Fruit fly (Drosophila melanogaster) whole organism, embryonic: ENCODE results near the gene eIF3d1.

ENCODE experiments used
- Atf3 ChIP-seq: fragments of 200-800 bp; sonication (Bioruptor generic); optimal IDR thresholded peaks from 3 replicates; lab custom pipeline; 2016; ENCODE audit warnings: missing biosample characterization, missing genetic modification characterization
- BEAF-32 ChIP-seq: fragments of 200-800 bp; sonication (Bioruptor generic); optimal IDR thresholded peaks from 3 replicates; lab custom pipeline; 2017; ENCODE audit warnings: missing biosample characterization, missing genetic modification characterization, mild to moderate bottlenecking, moderate library complexity, missing genetic modification reagents
- Bdp1 ChIP-seq: fragments of 200-800 bp; sonication (Bioruptor generic); optimal IDR thresholded peaks from 3 replicates; lab custom pipeline; 2016; ENCODE audit warnings: missing biosample characterization, missing genetic modification characterization
- CG11696 ChIP-seq: fragments of 200-800 bp; sonication (Bioruptor generic); IDR thresholded peaks from 2 replicates; pipeline ENCODE4 v1.3.6; 2022; ENCODE audit warnings: missing biosample characterization, missing genetic modification characterization
- CG13287 ChIP-seq: fragments of 200-800 bp; sonication (Bioruptor generic); IDR thresholded peaks from 2 replicates; pipeline ENCODE4 v1.3.6; 2022; ENCODE audit warnings: missing biosample characterization, missing genetic modification characterization; ENCODE audit not compliant: partially characterized antibody
- CG13894 ChIP-seq: fragments of 200-800 bp; sonication (Bioruptor generic); optimal IDR thresholded peaks from 3 replicates; lab custom pipeline; 2018; ENCODE audit warnings: missing biosample characterization, mild to moderate bottlenecking, missing genetic modification characterization, moderate library complexity
- CG14441 ChIP-seq: fragments of 200-800 bp; sonication (Bioruptor generic); IDR thresholded peaks from 2 replicates; pipeline ENCODE4 v1.3.6; 2022; ENCODE audit warnings: missing biosample characterization, missing genetic modification characterization
- CG1603 ChIP-seq: fragments of 200-800 bp; sonication (Bioruptor generic); optimal IDR thresholded peaks from 2 replicates; lab custom pipeline; 2019; ENCODE audit warnings: missing biosample characterization, mild to moderate bottlenecking, missing genetic modification characterization, moderate library complexity
- CG16813 ChIP-seq: fragments of 200-800 bp; sonication (Bioruptor generic); IDR thresholded peaks from 3 replicates; pipeline ENCODE4 v1.3.6; 2022; ENCODE audit warnings: missing biosample characterization, missing genetic modification characterization; ENCODE audit not compliant: partially characterized antibody
- CG16815 ChIP-seq: fragments of 200-800 bp; sonication (Bioruptor generic); optimal IDR thresholded peaks from 3 replicates; lab custom pipeline; 2017; ENCODE audit warnings: missing biosample characterization, mild to moderate bottlenecking, missing genetic modification characterization
- CG17359 ChIP-seq: fragments of 200-800 bp; sonication (Bioruptor generic); optimal IDR thresholded peaks from 3 replicates; lab custom pipeline; 2018; ENCODE audit warnings: missing biosample characterization, mild to moderate bottlenecking, missing genetic modification characterization, moderate library complexity
- CG18476 ChIP-seq: fragments of 200-800 bp; sonication (Bioruptor generic); optimal IDR thresholded peaks from 2 replicates; lab custom pipeline; 2016; ENCODE audit warnings: missing biosample characterization, mild to moderate bottlenecking, missing genetic modification characterization
- CG32532 ChIP-seq: fragments of 200-800 bp; sonication (Bioruptor generic); IDR thresholded peaks from 2 replicates; pipeline ENCODE4 v1.3.6; 2022; ENCODE audit warnings: missing biosample characterization, missing genetic modification characterization
- CG4282 ChIP-seq: fragments of 200-800 bp; sonication (Bioruptor generic); optimal IDR thresholded peaks from 2 replicates; lab custom pipeline; 2016; ENCODE audit warnings: missing biosample characterization, missing genetic modification characterization
- CG4854 ChIP-seq: fragments of 200-800 bp; sonication (Bioruptor generic); optimal IDR thresholded peaks from 2 replicates; lab custom pipeline; 2016; ENCODE audit warnings: missing biosample characterization, missing genetic modification characterization, inconsistent platforms
- CG7372 ChIP-seq: fragments of 200-800 bp; sonication (Bioruptor generic); IDR thresholded peaks from 2 replicates; pipeline ENCODE4 v1.3.6; 2022; ENCODE audit warnings: missing biosample characterization, missing genetic modification characterization
- CG7786 ChIP-seq: fragments of 200-800 bp; sonication (Bioruptor generic); optimal IDR thresholded peaks from 2 replicates; lab custom pipeline; 2016; ENCODE audit warnings: missing biosample characterization, missing genetic modification characterization
- CG8359 ChIP-seq: fragments of 200-800 bp; sonication (Bioruptor generic); optimal IDR thresholded peaks from 2 replicates; lab custom pipeline; 2017; ENCODE audit warnings: missing biosample characterization, mild to moderate bottlenecking, missing genetic modification characterization, borderline replicate concordance
- CTCF ChIP-seq: fragments of 200-800 bp; sonication (Bioruptor generic); optimal IDR thresholded peaks from 2 replicates; lab custom pipeline; 2017; ENCODE audit warnings: missing biosample characterization, mild to moderate bottlenecking, missing genetic modification characterization, moderate library complexity
- CoRest ChIP-seq: fragments of 200-800 bp; sonication (Bioruptor generic); optimal IDR thresholded peaks from 3 replicates; lab custom pipeline; 2018; ENCODE audit warnings: missing biosample characterization, mild to moderate bottlenecking, missing genetic modification characterization, moderate library complexity
- Deaf1 ChIP-seq: fragments of 200-800 bp; optimal IDR thresholded peaks from 3 replicates; lab custom pipeline; 2019; ENCODE audit warnings: missing biosample characterization, mild to moderate bottlenecking, missing genetic modification characterization, moderate library complexity
- Dip3 ChIP-seq: fragments of 200-800 bp; sonication (Bioruptor generic); optimal IDR thresholded peaks from 3 replicates; lab custom pipeline; 2016; ENCODE audit warnings: missing biosample characterization, missing genetic modification characterization
- Ets97D ChIP-seq: fragments of 200-800 bp; sonication (Bioruptor generic); optimal IDR thresholded peaks from 3 replicates; lab custom pipeline; 2016; ENCODE audit warnings: missing biosample characterization, missing genetic modification characterization
- GATAe ChIP-seq: fragments of 200-800 bp; sonication (Bioruptor generic); conservative IDR thresholded peaks from 2 replicates; pipeline ENCODE4 v1.3.6; 2022; ENCODE audit warnings: missing biosample characterization, missing genetic modification characterization
- Hmr ChIP-seq: fragments of 200-800 bp; sonication (Bioruptor generic); optimal IDR thresholded peaks from 3 replicates; lab custom pipeline; 2017; ENCODE audit warnings: mild to moderate bottlenecking, missing biosample characterization, missing genetic modification reagents, missing genetic modification characterization
- Hr3 ChIP-seq: fragments of 200-800 bp; sonication (Bioruptor generic); optimal IDR thresholded peaks from 3 replicates; lab custom pipeline; 2016; ENCODE audit warnings: missing biosample characterization, missing genetic modification characterization
- Lpt ChIP-seq: fragments of >200 bp; optimal IDR thresholded peaks from 2 replicates; lab custom pipeline; 2018; ENCODE audit warnings: missing biosample characterization, missing genetic modification characterization
- Med ChIP-seq: fragments of 200-800 bp; sonication (Bioruptor generic); peaks from one replicate; lab custom pipeline; 2016; ENCODE audit warnings: missing biosample characterization, missing genetic modification characterization, mild to moderate bottlenecking, inconsistent platforms, moderate library complexity
- Mrtf ChIP-seq: fragments of 200-800 bp; sonication (Bioruptor generic); IDR thresholded peaks from 3 replicates; pipeline ENCODE4 v1.3.6; 2022; ENCODE audit warnings: missing biosample characterization, missing genetic modification characterization
- NFAT ChIP-seq: fragments of 200-800 bp; sonication (Bioruptor generic); IDR thresholded peaks from 2 replicates; pipeline ENCODE4 v1.3.6; 2022; ENCODE audit warnings: missing biosample characterization, missing genetic modification characterization
- Nf-YC ChIP-seq: fragments of 200-800 bp; optimal IDR thresholded peaks from 3 replicates; lab custom pipeline; 2019; ENCODE audit warnings: missing biosample characterization, mild to moderate bottlenecking, missing genetic modification characterization, moderate library complexity
- NfI ChIP-seq: fragments of 200-800 bp; sonication (Bioruptor generic); optimal IDR thresholded peaks from 3 replicates; lab custom pipeline; 2018; ENCODE audit warnings: missing biosample characterization, mild to moderate bottlenecking, missing genetic modification characterization, moderate library complexity
- al ChIP-seq: fragments of 200-800 bp; sonication (Bioruptor generic); IDR thresholded peaks from 2 replicates; pipeline ENCODE4 v1.3.6; 2022; ENCODE audit warnings: missing biosample characterization, missing genetic modification characterization
- aop ChIP-seq: fragments of 200-800 bp; sonication (Bioruptor generic); IDR thresholded peaks from 2 replicates; pipeline ENCODE4 v1.3.6; 2022; ENCODE audit warnings: missing biosample characterization, missing genetic modification characterization
- ci ChIP-seq: fragments of 200-800 bp; sonication (Bioruptor generic); IDR thresholded peaks from 3 replicates; pipeline ENCODE4 v1.3.6; 2022; ENCODE audit warnings: missing biosample characterization, missing genetic modification characterization
- crol ChIP-seq: fragments of 200-800 bp; sonication (Bioruptor generic); IDR thresholded peaks from 2 replicates; pipeline ENCODE4 v1.3.6; 2022; ENCODE audit warnings: missing biosample characterization, missing genetic modification characterization
- dysf ChIP-seq: fragments of 200-800 bp; sonication (Bioruptor generic); IDR thresholded peaks from 3 replicates; pipeline ENCODE4 v1.3.6; 2022; ENCODE audit warnings: missing biosample characterization, missing genetic modification characterization
- ewg ChIP-seq: fragments of 200-800 bp; sonication (Bioruptor generic); optimal IDR thresholded peaks from 3 replicates; lab custom pipeline; 2017; ENCODE audit warnings: mild to moderate bottlenecking, missing biosample characterization, missing genetic modification reagents, missing genetic modification characterization
- gem ChIP-seq: fragments of 200-800 bp; sonication (Bioruptor generic); optimal IDR thresholded peaks from 2 replicates; lab custom pipeline; 2019; ENCODE audit warnings: missing biosample characterization, mild to moderate bottlenecking, missing genetic modification characterization, moderate library complexity
- ham ChIP-seq: fragments of 200-800 bp; sonication (Bioruptor generic); IDR thresholded peaks from 2 replicates; pipeline ENCODE4 v1.3.6; 2022; ENCODE audit warnings: missing biosample characterization, missing genetic modification characterization
- jigr1 ChIP-seq: fragments of 200-800 bp; sonication (Bioruptor generic); IDR thresholded peaks from 3 replicates; pipeline ENCODE4 v1.3.6; 2022; ENCODE audit warnings: missing biosample characterization, missing genetic modification characterization
- lbe ChIP-seq: fragments of 200-800 bp; sonication (Bioruptor generic); optimal IDR thresholded peaks from 2 replicates; lab custom pipeline; 2016; ENCODE audit warnings: missing biosample characterization, mild to moderate bottlenecking, missing genetic modification characterization
- lilli ChIP-seq: fragments of 200-800 bp; sonication (Bioruptor generic); optimal IDR thresholded peaks from 3 replicates; lab custom pipeline; 2016; ENCODE audit warnings: missing biosample characterization, missing genetic modification characterization
- otp ChIP-seq: fragments of 200-800 bp; sonication (Bioruptor generic); IDR thresholded peaks from 3 replicates; pipeline ENCODE4, ENCODE4 v1.3.6; 2022; ENCODE audit warnings: missing biosample characterization, missing genetic modification characterization
- pnt ChIP-seq: fragments of 200-800 bp; sonication (Bioruptor generic); optimal IDR thresholded peaks from 3 replicates; lab custom pipeline; 2016; ENCODE audit warnings: missing biosample characterization, missing genetic modification characterization
- sc ChIP-seq, 3 experiments: fragments of >200 bp in 2 of 3; fragments of 200-800 bp in 1 of 3; sonication (Bioruptor generic) in 1 of 3; optimal IDR thresholded peaks; 2 replicates in 2 of 3; 3 replicates in 1 of 3; lab custom pipeline; 2017; ENCODE audit warnings: mild to moderate bottlenecking in 1 of 3, missing biosample characterization in 1 of 3, missing genetic modification characterization in 1 of 3, missing genetic modification reagents in 1 of 3
- sd ChIP-seq: fragments of 200-800 bp; sonication (Bioruptor generic); optimal IDR thresholded peaks from 3 replicates; lab custom pipeline; 2018; ENCODE audit warnings: missing biosample characterization, mild to moderate bottlenecking, missing genetic modification characterization, moderate library complexity
- tap ChIP-seq: fragments of 200-800 bp; optimal IDR thresholded peaks from 3 replicates; lab custom pipeline; 2019; ENCODE audit warnings: missing biosample characterization, mild to moderate bottlenecking, missing genetic modification characterization, moderate library complexity
- trem ChIP-seq: fragments of 200-800 bp; optimal IDR thresholded peaks from 3 replicates; lab custom pipeline; 2019; ENCODE audit warnings: missing biosample characterization, mild to moderate bottlenecking, missing genetic modification characterization, moderate library complexity
- vvl ChIP-seq: fragments of 200-800 bp; sonication (Bioruptor generic); IDR thresholded peaks from 2 replicates; pipeline ENCODE4 v1.3.6; 2022; ENCODE audit warnings: missing biosample characterization, missing genetic modification characterization
- wek ChIP-seq: fragments of 200-800 bp; sonication (Bioruptor generic); optimal IDR thresholded peaks from 3 replicates; lab custom pipeline; 2018; ENCODE audit warnings: missing biosample characterization, mild to moderate bottlenecking, missing genetic modification characterization, moderate library complexity

Gene eIF3d1

DNA sequence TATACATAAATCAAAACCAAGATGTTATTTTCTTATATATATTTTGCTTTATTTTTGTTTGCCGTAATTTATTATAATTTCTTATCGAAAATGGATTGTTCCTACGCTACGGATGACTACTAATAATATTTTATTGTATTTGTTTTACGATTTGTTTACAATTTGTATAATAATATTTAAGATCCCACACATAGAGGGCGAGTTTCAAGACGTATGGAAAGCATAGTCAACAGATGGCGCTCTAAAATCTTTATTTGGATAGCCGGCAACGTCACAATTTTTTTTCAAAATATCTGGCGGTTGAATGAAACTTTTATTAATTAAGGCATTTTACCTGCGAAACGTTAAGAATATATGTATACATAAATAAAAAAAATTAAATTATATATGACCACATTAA is 42.1 kb downstream of the eIF3d1 start (continued):
- TF ChIP-seq CG8359 = no peak
- TF ChIP-seq Med (GFP tag; lab: Kevin White, UChicago) = peak; percentile 75
- TF ChIP-seq BEAF-32 = peak; percentile 2
- TF ChIP-seq ham (GFP tag; lab: Robert Waterston, UW) = no peak
- TF ChIP-seq gem (tag; lab: Kevin White, UChicago) = peak; percentile 56
- TF ChIP-seq tap (tag; lab: Kevin White, UChicago) = peak; percentile 22
- peak; percentile 47 for TF ChIP-seq CG1603 (tag; lab: Kevin White, UChicago)
- TF ChIP-seq CG11696 (GFP tag; lab: Robert Waterston, UW) = no peak
- peak; percentile 26 for TF ChIP-seq trem (tag; lab: Kevin White, UChicago)
- TF ChIP-seq sc (optimal IDR thresholded peaks at IDR 0.05; lab: Kevin White, UChicago) = no peak
- no peak for TF ChIP-seq sc (GFP tag; optimal IDR thresholded peaks at IDR 0.05; lab: Kevin White, UChicago)
- peak; percentile 54 for TF ChIP-seq Nf-YC (tag; lab: Kevin White, UChicago)
- peak; percentile 45 for TF ChIP-seq NfI (GFP tag; lab: Kevin White, UChicago)
- no peak for TF ChIP-seq wek
- no peak for TF ChIP-seq CG32532 (GFP tag; lab: Robert Waterston, UW)
- TF ChIP-seq CG16815 = no peak
- peak; percentile 21 for TF ChIP-seq sd (tag; lab: Kevin White, UChicago)
- TF ChIP-seq ewg (GFP tag; lab: Kevin White, UChicago) = no peak
- peak; percentile 70 for TF ChIP-seq CoRest (tag; lab: Kevin White, UChicago)
- peak; percentile 2 for TF ChIP-seq Ets97D (GFP tag; lab: Kevin White, UChicago)
- TF ChIP-seq CG7372 (GFP tag; lab: Robert Waterston, UW) = peak; percentile 13; the same call in 1 of the 2 replicates
- TF ChIP-seq CG18476 (GFP tag; lab: Kevin White, UChicago) = peak; percentile 11
- TF ChIP-seq CG4854 (GFP tag; lab: Kevin White, UChicago) = no peak
- peak; percentile 15 for TF ChIP-seq lbe (GFP tag; lab: Kevin White, UChicago)
- TF ChIP-seq Deaf1 (tag; lab: Kevin White, UChicago) = peak; percentile 0
- no peak for TF ChIP-seq aop (GFP tag; lab: Robert Waterston, UW)
- TF ChIP-seq al (GFP tag; lab: Robert Waterston, UW) = no peak
- no peak for TF ChIP-seq GATAe
- TF ChIP-seq CG14441 = 0 out of 2 replicates have a peak, but pooled peaks have one; percentile 6
- TF ChIP-seq CG7786 (GFP tag; lab: Kevin White, UChicago) = no peak
- TF ChIP-seq CG13894 (tag; lab: Kevin White, UChicago) = peak; percentile 83
- peak; percentile 48; the same call in 1 of the 3 replicates for TF ChIP-seq jigr1 (GFP tag; lab: Robert Waterston, UW)
- TF ChIP-seq Bdp1 = no peak
- peak; percentile 76 for TF ChIP-seq Hmr (GFP tag; lab: Kevin White, UChicago)
- TF ChIP-seq Atf3 = no peak
- TF ChIP-seq otp (GFP tag; lab: Robert Waterston, UW) = no peak
- peak; percentile 40; the same call in 1 of the 2 replicates for TF ChIP-seq vvl (GFP tag; lab: Robert Waterston, UW)
- no peak for TF ChIP-seq Lpt
- no peak for TF ChIP-seq Mrtf (GFP tag; lab: Robert Waterston, UW)
- peak; percentile 32; the same call in 1 of the 2 replicates for TF ChIP-seq NFAT (GFP tag; lab: Robert Waterston, UW)
- no peak for TF ChIP-seq CG16813 (GFP tag; lab: Robert Waterston, UW)
- TF ChIP-seq CG13287 (GFP tag; lab: Robert Waterston, UW) = peak; percentile 31; the same call in 1 of the 2 replicates
- TF ChIP-seq CTCF (GFP tag; lab: Kevin White, UChicago) = peak; percentile 98
- no peak for TF ChIP-seq pnt
- no peak for TF ChIP-seq CG4282
- peak; percentile 34 for TF ChIP-seq lilli (GFP tag; lab: Kevin White, UChicago)
- TF ChIP-seq Dip3 = no peak
- TF ChIP-seq CG17359 = peak; percentile 14
- TF ChIP-seq dysf (GFP tag; lab: Robert Waterston, UW) = no peak
- TF ChIP-seq ci (GFP tag; lab: Robert Waterston, UW) = 0 out of 3 replicates have a peak, but pooled peaks have one; percentile 26
- TF ChIP-seq crol (GFP tag; lab: Robert Waterston, UW) = no peak
- peak; percentile 7 for TF ChIP-seq Hr3 (GFP tag; lab: Kevin White, UChicago)
